Worm (Caenorhabditis elegans): ENCODE data around the gene sor-1.

The sor-1 gene

ce11 chrIII:8449160-8449807 lies 31.3 kb downstream of the sor-1 start, which contains the start of gene mrpl-32:
Gene mrpl-32 (plus strand): TSS chrIII:8449757.
- TF ChIP-seq F55B11.4 (tag; optimal IDR thresholded peaks at IDR 0.05; ENCODE audit: borderline replicate concordance, insufficient read depth) = no peak
- TF ChIP-seq F33H1.4 (GFP tag; IDR thresholded peaks at IDR 0.05) = peak; percentile 33; the same call in 1 of the 2 replicates
- TF ChIP-seq madf-6 (GFP tag; IDR thresholded peaks at IDR 0.05) = peak; percentile 68
- TF ChIP-seq bed-1 (GFP tag; IDR thresholded peaks at IDR 0.05) = 0 out of 2 replicates have a peak, but pooled peaks have one; percentile 79
- TF ChIP-seq dpl-1 (GFP tag; optimal IDR thresholded peaks at IDR 0.05) = no peak
- TF ChIP-seq lin-54 (GFP tag; optimal IDR thresholded peaks at IDR 0.05) = peak; percentile 62
- no peak for TF ChIP-seq ztf-28 (GFP tag; IDR thresholded peaks at IDR 0.05)
- TF ChIP-seq cebp-2 (GFP tag; IDR thresholded peaks at IDR 0.05) = no peak
- TF ChIP-seq nhr-27 (tag; optimal IDR thresholded peaks at IDR 0.05) = no peak
- peak; percentile 81 for TF ChIP-seq B0336.3 (GFP tag; IDR thresholded peaks at IDR 0.05)
- TF ChIP-seq lin-35 (GFP tag; optimal IDR thresholded peaks at IDR 0.05) = peak in 1 of 3 experiments; percentile 13
- 0 out of 2 replicates have a peak, but pooled peaks have one; percentile 19 for TF ChIP-seq pbrm-1 (GFP tag; IDR thresholded peaks at IDR 0.05)
- TF ChIP-seq athp-1 (tag; optimal IDR thresholded peaks at IDR 0.05) = peak; percentile 66
- no peak for TF ChIP-seq T07F8.4 (tag; optimal IDR thresholded peaks at IDR 0.05)
- TF ChIP-seq efl-1 (GFP tag; optimal IDR thresholded peaks at IDR 0.05) = peak; percentile 8
- peak; percentile 12 for TF ChIP-seq dpff-1 (tag; optimal IDR thresholded peaks at IDR 0.05)
- no peak for TF ChIP-seq pha-4 (tag; optimal IDR thresholded peaks at IDR 0.05)
- peak; percentile 51 for TF ChIP-seq F49E8.2 (tag; optimal IDR thresholded peaks at IDR 0.05; ENCODE audit: insufficient read depth)
- peak; percentile 8 for TF ChIP-seq B0261.1 (tag; optimal IDR thresholded peaks at IDR 0.05)
- no peak for TF ChIP-seq K12H6.12 (tag; optimal IDR thresholded peaks at IDR 0.05)
- TF ChIP-seq nfyb-1 (GFP tag; IDR thresholded peaks at IDR 0.05) = peak; percentile 68; the same call in 1 of the 2 replicates
- TF ChIP-seq Y79H2A.3 (GFP tag; conservative IDR thresholded peaks at IDR 0.05) = 0 out of 2 replicates have a peak, but pooled peaks have one; percentile 19
- 0 out of 2 replicates have a peak, but pooled peaks have one; percentile 33 for TF ChIP-seq attf-3 (GFP tag; conservative IDR thresholded peaks at IDR 0.05)
- TF ChIP-seq egl-18 (GFP tag; IDR thresholded peaks at IDR 0.05) = no peak
- TF ChIP-seq Y56A3A.18 (GFP tag; IDR thresholded peaks at IDR 0.05) = peak; percentile 82; the same call in 1 of the 2 replicates
- TF ChIP-seq rcor-1 (GFP tag; IDR thresholded peaks at IDR 0.05) = 0 out of 2 replicates have a peak, but pooled peaks have one; percentile 5
- no peak for TF ChIP-seq ZK185.1 (tag; optimal IDR thresholded peaks at IDR 0.05; ENCODE audit: poor library complexity, severe bottlenecking)
- TF ChIP-seq tlf-1 (GFP tag; optimal IDR thresholded peaks at IDR 0.05) = peak; percentile 35
- TF ChIP-seq F22D6.2 (tag; optimal IDR thresholded peaks at IDR 0.05) = no peak
- TF ChIP-seq snpc-1.3 (tag; optimal IDR thresholded peaks at IDR 0.05; ENCODE audit: insufficient read depth) = peak; percentile 51
- no peak for TF ChIP-seq C17E4.6 (GFP tag; IDR thresholded peaks at IDR 0.05)
- peak; percentile 39 for TF ChIP-seq atf-7 (tag; optimal IDR thresholded peaks at IDR 0.05)
- peak; percentile 27; the same call in 1 of the 2 replicates for TF ChIP-seq hmg-1.2 (GFP tag; IDR thresholded peaks at IDR 0.05)
- 0 out of 2 replicates have a peak, but pooled peaks have one; percentile 11 for TF ChIP-seq ceh-58 (GFP tag; IDR thresholded peaks at IDR 0.05)
- TF ChIP-seq repo-1 (tag; optimal IDR thresholded peaks at IDR 0.05) = peak; percentile 89
- peak; percentile 31 for TF ChIP-seq unc-130 (GFP tag; optimal IDR thresholded peaks at IDR 0.05)
- no peak for TF ChIP-seq nfya-1 (tag; optimal IDR thresholded peaks at IDR 0.05; ENCODE audit: borderline replicate concordance, insufficient read depth)
- peak; percentile 34 for TF ChIP-seq lsl-1 (GFP tag; optimal IDR thresholded peaks at IDR 0.05)
- TF ChIP-seq ama-1 (optimal IDR thresholded peaks at IDR 0.05) = peak; percentile 30
- TF ChIP-seq ama-1 (GFP tag; optimal IDR thresholded peaks at IDR 0.05) = peak; percentile 2 to 54
- peak; percentile 81 for TF ChIP-seq F10E7.11 (tag; optimal IDR thresholded peaks at IDR 0.05)
- peak; percentile 38 for TF ChIP-seq xnd-1 (tag; optimal IDR thresholded peaks at IDR 0.05)
- TF ChIP-seq egl-44 (GFP tag; IDR thresholded peaks at IDR 0.05) = no peak
- no peak for TF ChIP-seq cebp-1 (GFP tag; IDR thresholded peaks at IDR 0.05)
- peak; percentile 28 for TF ChIP-seq cebp-1 (tag; optimal IDR thresholded peaks at IDR 0.05)
- peak; percentile 16 for TF ChIP-seq F23B12.7 (tag; optimal IDR thresholded peaks at IDR 0.05; ENCODE audit: insufficient read depth)
- peak; percentile 20 for TF ChIP-seq ceh-79 (tag; optimal IDR thresholded peaks at IDR 0.05)
